Worm (Caenorhabditis elegans): ENCODE measurements around the gene fbxa-113.

DNA sequence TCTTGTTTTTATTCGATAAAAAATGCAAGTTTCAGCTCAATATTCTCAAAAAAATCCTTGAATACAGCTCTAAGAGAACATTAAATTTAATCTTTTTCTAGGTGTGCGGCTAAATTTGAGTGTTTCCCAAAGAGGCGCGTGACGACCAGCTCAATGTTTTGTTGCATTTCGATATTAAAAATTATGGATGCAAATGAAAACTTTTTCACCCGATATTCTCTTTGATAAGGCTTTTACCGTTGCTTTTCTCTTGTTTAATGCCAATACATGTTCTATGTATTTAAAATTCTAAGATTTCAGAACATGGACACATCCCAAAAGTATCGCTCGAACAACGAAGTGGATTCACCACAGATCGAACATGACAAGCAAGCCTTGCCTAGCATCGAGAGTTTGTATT lies 45.0 kb upstream of the fbxa-113 start, which contains the start of gene F19B2.6:
- TF ChIP-seq him-1 (tag; optimal IDR thresholded peaks at IDR 0.05): no peak
- TF ChIP-seq W03F9.2 (tag; optimal IDR thresholded peaks at IDR 0.05): no peak
- TF ChIP-seq dao-5 (tag; optimal IDR thresholded peaks at IDR 0.05): no peak
